Worm (Caenorhabditis elegans) whole organism, L2 larva: ENCODE data around the gene srh-223.

Experiments used
- F13H6.1 ChIP-seq: sonication (generic microtip); optimal IDR thresholded peaks from 2 replicates; lab custom pipeline; 2016; ENCODE audit warnings: missing genetic modification characterization, missing compliant biosample characterization
- ZK546.5 ChIP-seq: sonication (generic microtip); optimal IDR thresholded peaks from 2 replicates; lab custom pipeline; 2017; ENCODE audit warnings: missing biosample characterization, missing genetic modification characterization
- aly-2 ChIP-seq: fragments of 150-350 bp; optimal IDR thresholded peaks from 2 replicates; lab custom pipeline; 2014; ENCODE audit warnings: missing biosample characterization, missing genetic modification characterization
- ama-1 ChIP-seq: fragments of 150-350 bp; optimal IDR thresholded peaks from 2 replicates; lab custom pipeline; 2018; ENCODE audit warnings: inconsistent platforms
- mdl-1 ChIP-seq, 2 experiments: fragments of 150-350 bp in 1 of 2; sonication (generic microtip) in 1 of 2; optimal IDR thresholded peaks; 2 replicates each; lab custom pipeline; 2017; ENCODE audit warnings: missing biosample characterization in 2 of 2, missing genetic modification characterization in 2 of 2
- nhr-10 ChIP-seq: sonication (generic microtip); optimal IDR thresholded peaks from 2 replicates; lab custom pipeline; 2017; ENCODE audit warnings: missing biosample characterization, missing genetic modification characterization
- nhr-12 ChIP-seq: fragments of 150-350 bp; optimal IDR thresholded peaks from 2 replicates; lab custom pipeline; 2014; ENCODE audit warnings: missing biosample characterization, missing genetic modification characterization
- nhr-237 ChIP-seq: fragments of 150-350 bp; optimal IDR thresholded peaks from 2 replicates; lab custom pipeline; 2014; ENCODE audit warnings: missing biosample characterization, missing genetic modification characterization
- nhr-25 ChIP-seq: fragments of 150-350 bp; sonication (generic microtip); optimal IDR thresholded peaks from 3 replicates; lab custom pipeline; 2014; ENCODE audit warnings: missing biosample characterization, missing genetic modification characterization
- nhr-77 ChIP-seq: fragments of 150-350 bp; optimal IDR thresholded peaks from 2 replicates; lab custom pipeline; 2014; ENCODE audit warnings: missing biosample characterization, missing genetic modification characterization
- skn-1 ChIP-seq: sonication (generic microtip); optimal IDR thresholded peaks from 2 replicates; lab custom pipeline; 2017; ENCODE audit warnings: missing biosample characterization, missing genetic modification characterization
- snpc-4 ChIP-seq: fragments of 150-350 bp; optimal IDR thresholded peaks from 2 replicates; lab custom pipeline; 2014; ENCODE audit warnings: missing biosample characterization, missing genetic modification characterization
- unc-39 ChIP-seq: fragments of 150-350 bp; optimal IDR thresholded peaks from 2 replicates; lab custom pipeline; 2014; ENCODE audit warnings: missing biosample characterization, missing genetic modification characterization
- ztf-4 ChIP-seq: fragments of 150-350 bp; optimal IDR thresholded peaks from 2 replicates; lab custom pipeline; 2014; ENCODE audit warnings: missing biosample characterization, missing genetic modification characterization

- TF ChIP-seq F13H6.1 (no peak), snpc-4 (no peak), nhr-25 (tag; lab: Kevin White, UChicago) (no peak), nhr-12 (tag; lab: Kevin White, UChicago) (no peak), nhr-77 (tag; lab: Kevin White, UChicago) (no peak), nhr-10 (tag; lab: Kevin White, UChicago) (no peak), aly-2 (tag; lab: Kevin White, UChicago) (no peak), ama-1 (lab: Kevin White, UChicago) (no peak), ztf-4 (tag; lab: Kevin White, UChicago) (no peak), skn-1 (tag; lab: Kevin White, UChicago) (no peak), ZK546.5 (tag; lab: Kevin White, UChicago) (no peak), unc-39 (tag; lab: Kevin White, UChicago) (no peak), mdl-1 (tag; optimal IDR thresholded peaks at IDR 0.05; lab: Kevin White, UChicago) (no peak), nhr-237 (tag; lab: Kevin White, UChicago) (no peak)
These were observed at the start of gene srh-223 for ce11 chrIV:3981601-3982000.
